Worm (Caenorhabditis elegans): ENCODE data around the gene mff-1.

Gene mff-1

DNA sequence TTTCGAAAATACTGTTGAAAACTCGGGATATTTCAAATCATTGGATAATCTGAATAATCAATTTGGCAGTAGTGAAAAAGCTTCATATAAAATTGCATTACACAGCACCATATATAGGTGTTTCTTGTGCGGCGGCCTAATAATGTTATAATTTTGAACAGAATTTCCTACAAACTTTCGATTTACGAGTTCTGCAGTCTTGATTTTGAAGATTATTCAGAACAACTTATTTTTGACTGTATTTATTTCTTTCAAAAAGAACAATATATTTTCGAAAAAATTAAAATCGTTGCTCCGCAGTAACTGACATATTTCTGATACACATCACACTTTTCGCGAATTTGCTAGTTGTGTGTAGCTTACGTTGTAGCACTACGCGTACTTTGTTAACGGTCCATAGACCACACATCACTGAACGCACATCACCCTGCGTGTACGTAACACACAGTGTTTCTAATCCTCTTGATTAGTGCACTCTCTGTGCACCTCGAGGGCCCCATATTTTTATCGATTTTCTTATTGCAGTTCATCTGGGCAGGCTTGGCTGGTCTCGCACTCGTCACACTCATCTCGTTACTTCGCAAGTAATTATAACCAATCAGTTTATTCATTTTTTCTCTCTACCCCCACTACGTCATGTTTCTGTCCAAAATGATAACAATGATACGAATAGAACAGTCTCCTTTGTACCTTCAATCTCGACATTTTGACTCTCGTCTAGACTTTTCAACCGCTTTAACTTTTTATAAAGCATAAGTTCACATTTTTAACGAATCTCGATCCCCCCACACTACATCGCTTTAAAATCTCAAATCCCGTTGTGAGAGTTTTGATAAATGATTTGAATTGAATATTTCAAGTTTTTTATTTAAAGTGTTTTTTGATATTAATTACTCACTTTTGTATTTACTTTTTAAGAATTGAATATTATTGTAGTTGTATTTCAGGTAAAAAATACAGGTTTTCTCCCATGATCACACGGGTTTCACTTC lies 3.8 kb upstream of the mff-1 start, which contains the start of the genes F11C1.1 and vwa-8:
F11C1.1 (minus strand) TSS at position 51 of the 992 bp plus-strand sequence.
vwa-8 (plus strand) TSS at position 942 of the 992 bp plus-strand sequence.
- TF ChIP-seq ceh-6 (GFP tag; optimal IDR thresholded peaks at IDR 0.05) (no peak), unc-55 (GFP tag; optimal IDR thresholded peaks at IDR 0.05) (peak; percentile 15), ceh-48 (tag; optimal IDR thresholded peaks at IDR 0.05) (peak; percentile 17), ceh-18 (tag; optimal IDR thresholded peaks at IDR 0.05) (no peak), nfya-1 (tag; optimal IDR thresholded peaks at IDR 0.05) (no peak), madf-2 (tag; optimal IDR thresholded peaks at IDR 0.05) (no peak), gmeb-2 (tag; optimal IDR thresholded peaks at IDR 0.05) (no peak), hlh-6 (tag; optimal IDR thresholded peaks at IDR 0.05) (no peak), ceh-2 (tag; optimal IDR thresholded peaks at IDR 0.05) (no peak)

ce11 chrX:12989205-12989604 lies 2.2 kb upstream of the mff-1 start, which contains the start of gene F11C1.7:
F11C1.7 (plus strand) TSS chrX:12989344.
- TF ChIP-seq ceh-48 (tag; optimal IDR thresholded peaks at IDR 0.05) = peak; percentile 81
- TF ChIP-seq ceh-31 (tag; optimal IDR thresholded peaks at IDR 0.05) = peak; percentile 3
- TF ChIP-seq syd-9 (tag; optimal IDR thresholded peaks at IDR 0.05) = no peak

- TF ChIP-seq pros-1 (tag; optimal IDR thresholded peaks at IDR 0.05) (no peak), syd-9 (tag; optimal IDR thresholded peaks at IDR 0.05) (no peak), nhr-232 (tag; optimal IDR thresholded peaks at IDR 0.05) (no peak), fkh-10 (GFP tag; optimal IDR thresholded peaks at IDR 0.05) (no peak), elt-2 (tag; optimal IDR thresholded peaks at IDR 0.05) (no peak), ceh-45 (GFP tag; IDR thresholded peaks at IDR 0.05) (no peak), che-1 (tag; optimal IDR thresholded peaks at IDR 0.05) (no peak), ets-4 (tag; optimal IDR thresholded peaks at IDR 0.05) (no peak), sox-2 (GFP tag; IDR thresholded peaks at IDR 0.05) (no peak)
Observed at ce11 chrX:12982725-12983124, 4.3 kb downstream of the mff-1 start.

DNA sequence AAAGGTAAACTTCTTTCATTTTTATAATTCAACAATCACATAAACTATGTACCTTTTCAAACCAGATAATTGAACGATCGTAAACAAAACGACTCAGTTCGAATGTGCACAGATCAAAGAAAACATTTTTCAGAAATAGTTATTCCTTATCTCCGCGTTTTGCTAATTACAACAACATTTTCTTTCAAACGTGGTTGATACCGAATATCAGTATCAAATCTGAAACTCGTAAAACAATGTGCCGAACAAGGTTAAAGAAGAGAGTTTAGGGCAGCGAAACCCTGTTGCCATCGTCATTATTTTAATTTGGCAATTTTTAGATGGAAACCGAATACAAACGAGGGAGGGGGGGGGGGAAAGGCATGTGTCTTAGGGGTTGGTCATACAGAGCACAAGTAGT lies 5.6 kb downstream of the mff-1 start, which contains the start of gene scav-4:
scav-4 (plus strand) TSS at position 383 of the 400 bp plus-strand sequence.
- TF ChIP-seq sox-2 (GFP tag; IDR thresholded peaks at IDR 0.05) = no peak
- TF ChIP-seq nhr-11 (tag; optimal IDR thresholded peaks at IDR 0.05) = no peak
- no peak for TF ChIP-seq gmeb-2 (tag; optimal IDR thresholded peaks at IDR 0.05)
- no peak for TF ChIP-seq ceh-6 (GFP tag; optimal IDR thresholded peaks at IDR 0.05)
- TF ChIP-seq ahr-1 (tag; optimal IDR thresholded peaks at IDR 0.05) = no peak
- TF ChIP-seq che-1 (tag; optimal IDR thresholded peaks at IDR 0.05) = no peak
- no peak for TF ChIP-seq fkh-6 (tag; optimal IDR thresholded peaks at IDR 0.05)
- no peak for TF ChIP-seq ttx-3 (tag; optimal IDR thresholded peaks at IDR 0.05)
- TF ChIP-seq ceh-18 (tag; optimal IDR thresholded peaks at IDR 0.05) = no peak
- no peak for TF ChIP-seq eyg-1 (tag; optimal IDR thresholded peaks at IDR 0.05)
- no peak for TF ChIP-seq tbx-2 (tag; optimal IDR thresholded peaks at IDR 0.05)

ce11 chrX:12979747-12980146 lies 7.3 kb downstream of the mff-1 start:
- TF ChIP-seq tbx-2 (tag; optimal IDR thresholded peaks at IDR 0.05) (no peak), unc-3 (GFP tag; conservative IDR thresholded peaks at IDR 0.05) (no peak), unc-3 (tag; optimal IDR thresholded peaks at IDR 0.05) (no peak), fkh-10 (GFP tag; optimal IDR thresholded peaks at IDR 0.05) (no peak), ceh-30 (tag; optimal IDR thresholded peaks at IDR 0.05) (no peak), ceh-48 (tag; optimal IDR thresholded peaks at IDR 0.05) (no peak), elt-2 (tag; optimal IDR thresholded peaks at IDR 0.05) (peak; percentile 32), nhr-11 (tag; optimal IDR thresholded peaks at IDR 0.05) (no peak)

ce11 chrX:12978569-12978968 lies 8.4 kb downstream of the mff-1 start:
- no peak for TF ChIP-seq pha-2 (tag; optimal IDR thresholded peaks at IDR 0.05)
- TF ChIP-seq ceh-14 (tag; optimal IDR thresholded peaks at IDR 0.05) = no peak
- TF ChIP-seq ceh-18 (tag; optimal IDR thresholded peaks at IDR 0.05) = no peak
- TF ChIP-seq hlh-6 (tag; optimal IDR thresholded peaks at IDR 0.05) = no peak
- no peak for TF ChIP-seq ceh-34 (tag; optimal IDR thresholded peaks at IDR 0.05)
- TF ChIP-seq unc-55 (GFP tag; optimal IDR thresholded peaks at IDR 0.05) = no peak
- TF ChIP-seq C08G9.2 (tag; optimal IDR thresholded peaks at IDR 0.05) = no peak
- no peak for TF ChIP-seq ref-2 (tag; optimal IDR thresholded peaks at IDR 0.05)
- no peak for TF ChIP-seq tbx-7 (tag; optimal IDR thresholded peaks at IDR 0.05)
- no peak for TF ChIP-seq ceh-6 (GFP tag; optimal IDR thresholded peaks at IDR 0.05)
- TF ChIP-seq hlh-30 (tag; optimal IDR thresholded peaks at IDR 0.05; ENCODE audit: insufficient read depth) = no peak
- TF ChIP-seq unc-3 (GFP tag; conservative IDR thresholded peaks at IDR 0.05) = no peak
- TF ChIP-seq unc-3 (tag; optimal IDR thresholded peaks at IDR 0.05) = no peak
- no peak for TF ChIP-seq elt-4 (tag; optimal IDR thresholded peaks at IDR 0.05)

Data from whole organism, late embryonic.